Fruit fly (Drosophila melanogaster) whole organism: ENCODE results near the gene Theg.

Experiments used
- CG8478 ChIP-seq: fragments of >200 bp; optimal IDR thresholded peaks from 2 replicates; lab custom pipeline; 2018; ENCODE audit warnings: inconsistent platforms
- pan ChIP-seq: fragments of >200 bp; optimal IDR thresholded peaks from 2 replicates; lab custom pipeline; 2017

- TF ChIP-seq CG8478 (lab: Kevin White, UChicago), result no peak
- no peak for TF ChIP-seq pan (lab: Kevin White, UChicago)
Observed at dm6 chr3R:22031738-22032137, 17.2 kb downstream of the Theg start, which contains the start of gene CG13409.
